Worm (Caenorhabditis elegans): ENCODE data around the gene ZK1290.11.

DNA sequence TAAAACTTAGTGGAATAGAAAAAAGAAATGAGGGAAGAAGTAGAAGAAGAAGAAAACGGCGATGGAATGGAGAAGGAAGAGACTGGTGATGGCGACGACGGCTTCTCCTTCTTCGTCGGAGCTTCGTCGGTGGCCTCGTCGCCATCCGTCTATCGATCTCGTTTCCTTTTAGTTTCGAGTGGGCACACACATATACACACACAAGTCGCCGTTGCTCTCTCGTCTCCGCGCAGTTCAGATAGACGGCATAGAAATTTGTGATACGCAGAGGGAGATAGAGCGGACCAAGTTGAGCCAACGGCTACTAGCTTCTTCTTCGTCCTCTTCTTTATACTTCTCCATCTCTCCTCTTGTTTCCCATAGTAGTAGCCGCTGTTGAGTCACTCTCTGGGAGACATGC, 31.8 kb upstream of the ZK1290.11 start:
- TF ChIP-seq tra-4 (tag; optimal IDR thresholded peaks at IDR 0.05) (no peak), ama-1 (optimal IDR thresholded peaks at IDR 0.05) (no peak), F13C5.2 (tag; optimal IDR thresholded peaks at IDR 0.05) (no peak), hmg-4 (GFP tag; optimal IDR thresholded peaks at IDR 0.05) (peak; percentile 26), tbx-11 (GFP tag; IDR thresholded peaks at IDR 0.05) (no peak), sea-1 (GFP tag; conservative IDR thresholded peaks at IDR 0.05) (no peak)

Measured in whole organism, early embryonic.